Fruit fly (Drosophila melanogaster) whole organism, embryonic: ENCODE results near the gene gro.

Experiments used
- Antp ChIP-seq: fragments of 200-800 bp; sonication (Bioruptor generic); optimal IDR thresholded peaks from 3 replicates; lab custom pipeline; 2016; ENCODE audit warnings: missing biosample characterization, missing genetic modification characterization
- B-H1 ChIP-seq: fragments of 200-800 bp; sonication (Bioruptor generic); IDR thresholded peaks from 3 replicates; pipeline ENCODE4 v1.3.6; 2022; ENCODE audit warnings: missing biosample characterization, missing genetic modification characterization
- C15 ChIP-seq: fragments of 200-800 bp; sonication (Bioruptor generic); IDR thresholded peaks from 3 replicates; pipeline ENCODE4 v1.3.6; 2022; ENCODE audit warnings: missing biosample characterization, missing genetic modification characterization
- CG10321 ChIP-seq: fragments of 200-800 bp; sonication (Bioruptor generic); IDR thresholded peaks from 2 replicates; pipeline ENCODE4 v1.3.6; 2022; ENCODE audit warnings: missing biosample characterization, missing genetic modification characterization
- CG10366 ChIP-seq: fragments of 200-800 bp; sonication (Bioruptor generic); IDR thresholded peaks from 2 replicates; pipeline ENCODE4 v1.3.6; 2022; ENCODE audit warnings: missing biosample characterization, missing genetic modification characterization
- CG12299 ChIP-seq: fragments of 200-800 bp; sonication (Bioruptor generic); optimal IDR thresholded peaks from 2 replicates; lab custom pipeline; 2018; ENCODE audit warnings: missing biosample characterization, mild to moderate bottlenecking, missing genetic modification characterization
- CG13123 ChIP-seq: fragments of 200-800 bp; sonication (Bioruptor generic); optimal IDR thresholded peaks from 2 replicates; lab custom pipeline; 2016; ENCODE audit warnings: missing biosample characterization, missing genetic modification characterization
- CG13296 ChIP-seq: fragments of 200-800 bp; sonication (Bioruptor generic); optimal IDR thresholded peaks from 3 replicates; lab custom pipeline; 2018; ENCODE audit warnings: missing biosample characterization, mild to moderate bottlenecking, missing genetic modification characterization
- CG16863 ChIP-seq: fragments of 200-800 bp; sonication (Bioruptor generic); optimal IDR thresholded peaks from 3 replicates; lab custom pipeline; 2016; ENCODE audit warnings: missing biosample characterization, missing genetic modification characterization
- CG30403 ChIP-seq: fragments of 200-800 bp; sonication (Bioruptor generic); optimal IDR thresholded peaks from 3 replicates; lab custom pipeline; 2016; ENCODE audit warnings: missing biosample characterization, missing genetic modification characterization
- CG30431 ChIP-seq: fragments of 200-800 bp; sonication (Bioruptor generic); optimal IDR thresholded peaks from 2 replicates; lab custom pipeline; 2017; ENCODE audit warnings: missing biosample characterization, missing genetic modification characterization
- CG32532 ChIP-seq: fragments of 200-800 bp; sonication (Bioruptor generic); IDR thresholded peaks from 2 replicates; pipeline ENCODE4 v1.3.6; 2022; ENCODE audit warnings: missing biosample characterization, missing genetic modification characterization
- CG34224 ChIP-seq: fragments of 200-800 bp; sonication (Bioruptor generic); IDR thresholded peaks from 3 replicates; pipeline ENCODE4 v1.3.6; 2022; ENCODE audit warnings: missing biosample characterization, missing genetic modification characterization; ENCODE audit not compliant: partially characterized antibody
- CG34422 ChIP-seq: fragments of 200-800 bp; sonication (Bioruptor generic); IDR thresholded peaks from 3 replicates; pipeline ENCODE4 v1.3.6; 2022; ENCODE audit warnings: missing biosample characterization, missing genetic modification characterization
- CG3726 ChIP-seq: fragments of 200-800 bp; sonication (Bioruptor generic); IDR thresholded peaks from 3 replicates; pipeline ENCODE4, ENCODE4 v1.3.6; 2022; ENCODE audit warnings: missing biosample characterization, missing genetic modification characterization
- CG4707 ChIP-seq: fragments of 200-800 bp; sonication (Bioruptor generic); optimal IDR thresholded peaks from 2 replicates; lab custom pipeline; 2018; ENCODE audit warnings: missing biosample characterization, mild to moderate bottlenecking, missing genetic modification characterization, moderate library complexity
- CG6765 ChIP-seq: fragments of 200-800 bp; sonication (Bioruptor generic); optimal IDR thresholded peaks from 3 replicates; lab custom pipeline; 2017; ENCODE audit warnings: missing biosample characterization, mild to moderate bottlenecking, missing genetic modification characterization
- CTCF ChIP-seq: fragments of 200-800 bp; sonication (Bioruptor generic); optimal IDR thresholded peaks from 2 replicates; lab custom pipeline; 2017; ENCODE audit warnings: missing biosample characterization, mild to moderate bottlenecking, missing genetic modification characterization, moderate library complexity
- CkIIα-i1 ChIP-seq: fragments of 200-800 bp; sonication (Bioruptor generic); IDR thresholded peaks from 2 replicates; pipeline ENCODE4 v1.3.6; 2022; ENCODE audit warnings: missing biosample characterization, missing genetic modification characterization
- D ChIP-seq, 2 experiments: fragments of 200-800 bp in 1 of 2; fragments of >200 bp in 1 of 2; sonication (Bioruptor generic) in 1 of 2; optimal IDR thresholded peaks; 2 replicates in 1 of 2; 3 replicates in 1 of 2; lab custom pipeline; 2017; ENCODE audit warnings: mild to moderate bottlenecking in 1 of 2, missing biosample characterization in 1 of 2, missing genetic modification characterization in 1 of 2, missing genetic modification reagents in 1 of 2
- ERR ChIP-seq: fragments of 200-800 bp; sonication (Bioruptor generic); optimal IDR thresholded peaks from 2 replicates; lab custom pipeline; 2016; ENCODE audit warnings: missing biosample characterization, missing genetic modification characterization
- Ets65A ChIP-seq: fragments of 200-800 bp; sonication (Bioruptor generic); peaks from one replicate; lab custom pipeline; 2016; ENCODE audit warnings: missing biosample characterization, missing genetic modification characterization
- HHEX ChIP-seq: fragments of 200-800 bp; sonication (Bioruptor generic); optimal IDR thresholded peaks from 3 replicates; lab custom pipeline; 2017; ENCODE audit warnings: missing biosample characterization, mild to moderate bottlenecking, missing genetic modification characterization, missing genetic modification reagents
- Hmx ChIP-seq: fragments of 200-800 bp; sonication (Bioruptor generic); optimal IDR thresholded peaks from 2 replicates; lab custom pipeline; 2016; ENCODE audit warnings: missing biosample characterization, missing genetic modification characterization
- Hsf ChIP-seq: fragments of 200-800 bp; sonication (Bioruptor generic); optimal IDR thresholded peaks from 3 replicates; lab custom pipeline; 2016; ENCODE audit warnings: missing biosample characterization, missing genetic modification characterization
- MBD-R2 ChIP-seq: fragments of 200-800 bp; sonication (Bioruptor generic); IDR thresholded peaks from 2 replicates; pipeline ENCODE4 v1.3.6; 2022; ENCODE audit warnings: missing biosample characterization, missing genetic modification characterization
- Neu2 ChIP-seq: fragments of 200-800 bp; sonication (Bioruptor generic); optimal IDR thresholded peaks from 3 replicates; lab custom pipeline; 2016; ENCODE audit warnings: missing biosample characterization, missing genetic modification characterization, borderline replicate concordance
- Nf-YB ChIP-seq: fragments of 200-800 bp; sonication (Bioruptor generic); optimal IDR thresholded peaks from 3 replicates; lab custom pipeline; 2019; ENCODE audit warnings: missing biosample characterization, mild to moderate bottlenecking, missing genetic modification characterization, moderate library complexity
- Sin3A ChIP-seq: fragments of >200 bp; optimal IDR thresholded peaks from 2 replicates; lab custom pipeline; 2018
- Sry-β ChIP-seq: fragments of 200-800 bp; sonication (Bioruptor generic); optimal IDR thresholded peaks from 2 replicates; lab custom pipeline; 2018; ENCODE audit warnings: missing biosample characterization, mild to moderate bottlenecking, missing genetic modification characterization, moderate library complexity
- TFAM ChIP-seq: fragments of 200-800 bp; sonication (Bioruptor generic); optimal IDR thresholded peaks from 2 replicates; lab custom pipeline; 2017; ENCODE audit warnings: missing biosample characterization, missing genetic modification characterization, inconsistent platforms
- ac ChIP-seq: fragments of 200-800 bp; sonication (Bioruptor generic); optimal IDR thresholded peaks from 3 replicates; lab custom pipeline; 2017; ENCODE audit warnings: missing biosample characterization, mild to moderate bottlenecking, missing genetic modification characterization
- btn ChIP-seq: fragments of 200-800 bp; sonication (Bioruptor generic); optimal IDR thresholded peaks from 2 replicates; lab custom pipeline; 2016; ENCODE audit warnings: missing biosample characterization, missing genetic modification characterization
- ci ChIP-seq: fragments of 200-800 bp; sonication (Bioruptor generic); IDR thresholded peaks from 3 replicates; pipeline ENCODE4 v1.3.6; 2022; ENCODE audit warnings: missing biosample characterization, missing genetic modification characterization
- eyg ChIP-seq: fragments of 200-800 bp; sonication (Bioruptor generic); optimal IDR thresholded peaks from 3 replicates; lab custom pipeline; 2016; ENCODE audit warnings: missing biosample characterization, missing genetic modification characterization
- fd96Cb ChIP-seq: fragments of 200-800 bp; sonication (Bioruptor generic); optimal IDR thresholded peaks from 2 replicates; lab custom pipeline; 2018; ENCODE audit warnings: missing biosample characterization, mild to moderate bottlenecking, missing genetic modification characterization, moderate library complexity
- fu2 ChIP-seq: fragments of 200-800 bp; sonication (Bioruptor generic); optimal IDR thresholded peaks from 2 replicates; lab custom pipeline; 2016; ENCODE audit warnings: missing biosample characterization, missing genetic modification characterization
- gfzf ChIP-seq: fragments of 200-800 bp; sonication (Bioruptor generic); optimal IDR thresholded peaks from 2 replicates; lab custom pipeline; 2016; ENCODE audit warnings: missing biosample characterization, mild to moderate bottlenecking, missing genetic modification characterization, moderate library complexity
- kay ChIP-seq: fragments of 200-800 bp; sonication (Bioruptor generic); optimal IDR thresholded peaks from 2 replicates; lab custom pipeline; 2016; ENCODE audit warnings: missing biosample characterization, missing genetic modification characterization
- klu ChIP-seq: fragments of 200-800 bp; sonication (Bioruptor generic); IDR thresholded peaks from 2 replicates; pipeline ENCODE4 v1.3.6; 2022; ENCODE audit warnings: missing biosample characterization, missing genetic modification characterization
- knrl ChIP-seq: fragments of 200-800 bp; sonication (Bioruptor generic); IDR thresholded peaks from 3 replicates; pipeline ENCODE4 v1.3.6; 2022; ENCODE audit warnings: missing biosample characterization, missing genetic modification characterization; ENCODE audit not compliant: partially characterized antibody
- lmd ChIP-seq: fragments of 200-800 bp; sonication (Bioruptor generic); IDR thresholded peaks from 2 replicates; pipeline ENCODE4 v1.3.6; 2022; ENCODE audit warnings: missing biosample characterization, missing genetic modification characterization
- nerfin-2 ChIP-seq: fragments of 200-800 bp; sonication (Bioruptor generic); IDR thresholded peaks from 2 replicates; pipeline ENCODE4 v1.3.6; 2022; ENCODE audit warnings: missing biosample characterization, missing genetic modification characterization; ENCODE audit not compliant: partially characterized antibody
- pros ChIP-seq: fragments of 200-800 bp; sonication (Bioruptor generic); optimal IDR thresholded peaks from 3 replicates; lab custom pipeline; 2019; ENCODE audit warnings: missing biosample characterization, mild to moderate bottlenecking, missing genetic modification characterization, moderate library complexity
- sd ChIP-seq: fragments of 200-800 bp; sonication (Bioruptor generic); optimal IDR thresholded peaks from 3 replicates; lab custom pipeline; 2018; ENCODE audit warnings: missing biosample characterization, mild to moderate bottlenecking, missing genetic modification characterization, moderate library complexity
- sisA ChIP-seq: fragments of 200-800 bp; sonication (Bioruptor generic); IDR thresholded peaks from 2 replicates; pipeline ENCODE4 v1.3.6; 2022; ENCODE audit warnings: missing biosample characterization, missing genetic modification characterization
- slbo ChIP-seq: fragments of 200-800 bp; sonication (Bioruptor generic); IDR thresholded peaks from 2 replicates; pipeline ENCODE4 v1.3.6; 2022; ENCODE audit warnings: missing biosample characterization, missing genetic modification characterization
- sna ChIP-seq: fragments of 200-800 bp; sonication (Bioruptor generic); IDR thresholded peaks from 2 replicates; pipeline ENCODE4 v1.3.6; 2022; ENCODE audit warnings: missing biosample characterization, missing genetic modification characterization; ENCODE audit not compliant: partially characterized antibody
- tap ChIP-seq: fragments of 200-800 bp; optimal IDR thresholded peaks from 3 replicates; lab custom pipeline; 2019; ENCODE audit warnings: missing biosample characterization, mild to moderate bottlenecking, missing genetic modification characterization, moderate library complexity

Gene gro

dm6 chr3R:26005978-26006934 is 35.3 kb upstream of the gro start (continued):
- TF ChIP-seq CG13296 (GFP tag; lab: Kevin White, UChicago): no peak
- TF ChIP-seq CG10366 (GFP tag; lab: Robert Waterston, UW): no peak
- TF ChIP-seq fd96Cb (tag; lab: Kevin White, UChicago): no peak
- no peak for TF ChIP-seq sisA (GFP tag; lab: Robert Waterston, UW)
- no peak for TF ChIP-seq Sry-β (GFP tag; lab: Kevin White, UChicago)
- no peak for TF ChIP-seq Antp (GFP tag; lab: Kevin White, UChicago)
- TF ChIP-seq sna (GFP tag; lab: Robert Waterston, UW): peak; percentile 45; the same call in 1 of the 2 replicates
- peak; percentile 72; the same call in 2 of the 3 replicates for TF ChIP-seq ci
- TF ChIP-seq sd (tag; lab: Kevin White, UChicago): peak; percentile 74
- no peak for TF ChIP-seq nerfin-2 (GFP tag; lab: Robert Waterston, UW)
- no peak for TF ChIP-seq lmd (GFP tag; lab: Robert Waterston, UW)
- no peak for TF ChIP-seq CTCF
- TF ChIP-seq slbo (GFP tag; lab: Robert Waterston, UW): no peak
- peak; percentile 88 for TF ChIP-seq ac (GFP tag; lab: Kevin White, UChicago)
- TF ChIP-seq CG30403: no peak
- no peak for TF ChIP-seq TFAM
- TF ChIP-seq kay (GFP tag; lab: Kevin White, UChicago): peak; percentile 48
- no peak for TF ChIP-seq Neu2 (GFP tag; lab: Kevin White, UChicago)
- TF ChIP-seq tap (tag; lab: Kevin White, UChicago): no peak
- TF ChIP-seq klu (GFP tag; lab: Robert Waterston, UW): no peak
- no peak for TF ChIP-seq CG34224 (GFP tag; lab: Robert Waterston, UW)
- no peak for TF ChIP-seq eyg (GFP tag; lab: Kevin White, UChicago)
- TF ChIP-seq CkIIα-i1 (GFP tag; lab: Robert Waterston, UW): no peak
- no peak; the same call in 1 of the 2 replicates for TF ChIP-seq CG32532 (GFP tag; lab: Robert Waterston, UW)
- TF ChIP-seq CG34422 (GFP tag; lab: Robert Waterston, UW): 0 out of 3 replicates have a peak, but pooled peaks have one; percentile 25
- TF ChIP-seq Nf-YB (GFP tag; lab: Kevin White, UChicago): peak; percentile 58
- no peak for TF ChIP-seq CG3726
- TF ChIP-seq MBD-R2 (GFP tag; lab: Robert Waterston, UW): no peak
- no peak for TF ChIP-seq knrl (GFP tag; lab: Robert Waterston, UW)
- TF ChIP-seq CG30431 (GFP tag; lab: Kevin White, UChicago): no peak
- no peak for TF ChIP-seq Ets65A (GFP tag; lab: Kevin White, UChicago)
- TF ChIP-seq gfzf: no peak
- peak; percentile 100 for TF ChIP-seq pros (GFP tag; lab: Kevin White, UChicago)
- TF ChIP-seq CG16863 (GFP tag; lab: Kevin White, UChicago): no peak
- peak; percentile 25 for TF ChIP-seq CG13123 (GFP tag; lab: Kevin White, UChicago)
- no peak for TF ChIP-seq fu2
- peak; percentile 65; the same call in 1 of the 2 replicates for TF ChIP-seq CG10321 (GFP tag; lab: Robert Waterston, UW)
- no peak for TF ChIP-seq ERR
- TF ChIP-seq CG4707 (GFP tag; lab: Kevin White, UChicago): no peak
- TF ChIP-seq C15 (GFP tag; lab: Robert Waterston, UW): no peak
- TF ChIP-seq Hmx (GFP tag; lab: Kevin White, UChicago): no peak
- TF ChIP-seq D (optimal IDR thresholded peaks at IDR 0.05; lab: Kevin White, UChicago): peak; percentile 49
- peak; percentile 28 for TF ChIP-seq D (GFP tag; optimal IDR thresholded peaks at IDR 0.05; lab: Kevin White, UChicago)
- no peak for TF ChIP-seq HHEX
- no peak for TF ChIP-seq Sin3A (lab: Kevin White, UChicago)
- no peak for TF ChIP-seq Hsf
- TF ChIP-seq CG12299 (tag; lab: Kevin White, UChicago): no peak
- no peak for TF ChIP-seq CG6765 (GFP tag; lab: Kevin White, UChicago)
- peak; percentile 14 for TF ChIP-seq btn (GFP tag; lab: Kevin White, UChicago)
- no peak; the same call in 2 of the 3 replicates for TF ChIP-seq B-H1 (GFP tag; lab: Robert Waterston, UW)
